Worm (Caenorhabditis elegans): Measurements from ENCODE around the gene ced-8.

- TF ChIP-seq lsy-12 (tag; optimal IDR thresholded peaks at IDR 0.05) (no peak), ZK546.5 (tag; optimal IDR thresholded peaks at IDR 0.05) (no peak), nhr-237 (tag; optimal IDR thresholded peaks at IDR 0.05) (no peak)
Observed at ce11 chrX:8416819-8417218, at the start of gene ced-8.
